Fruit fly (Drosophila melanogaster): ENCODE results near the gene CG16998.

DNA sequence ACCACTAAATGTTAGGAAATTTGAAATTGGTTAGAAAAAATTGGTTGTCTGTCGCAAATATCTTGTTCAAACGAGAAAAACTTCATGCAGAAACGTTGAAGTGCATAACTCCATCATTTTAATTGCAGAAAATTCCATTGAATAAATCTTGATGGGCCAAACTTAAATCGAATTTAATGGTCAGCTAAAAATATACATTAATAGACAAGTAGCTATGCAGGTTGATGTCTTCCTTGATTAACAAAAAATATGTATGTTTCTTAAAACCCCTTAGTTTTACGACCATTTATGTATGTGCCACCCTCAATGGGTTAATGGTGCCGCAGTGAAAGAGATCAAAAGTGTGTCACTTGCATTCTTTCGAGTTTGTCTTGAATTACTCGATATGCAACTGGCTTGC is 33.3 kb upstream of the CG16998 start:
- no peak for TF ChIP-seq CTCF (optimal IDR thresholded peaks at IDR 0.05)
- TF ChIP-seq CG8478 (optimal IDR thresholded peaks at IDR 0.05) = no peak
